Fruit fly (Drosophila melanogaster): ENCODE measurements around the gene Atg17.

The Atg17 gene

dm6 chr3R:5654692-5655181, 14.8 kb upstream of the Atg17 start, which contains the start of the genes elm and MED27 (continued):
- TF ChIP-seq zfh1 (GFP tag; IDR thresholded peaks at IDR 0.05) (peak; percentile 94), CG31388 (GFP tag; optimal IDR thresholded peaks at IDR 0.05) (peak; percentile 90), CG6272 (GFP tag; IDR thresholded peaks at IDR 0.05) (peak; percentile 98), Mrtf (GFP tag; IDR thresholded peaks at IDR 0.05) (peak; percentile 87), caup (GFP tag; optimal IDR thresholded peaks at IDR 0.05; ENCODE audit: severe bottlenecking) (peak; percentile 87), psq (GFP tag; optimal IDR thresholded peaks at IDR 0.05) (peak; percentile 80), pzg (GFP tag; optimal IDR thresholded peaks at IDR 0.05) (peak; percentile 87), CG32767 (GFP tag; IDR thresholded peaks at IDR 0.05) (peak; percentile 91), cg (GFP tag; optimal IDR thresholded peaks at IDR 0.05) (peak; percentile 24), CG9609 (GFP tag; optimal IDR thresholded peaks at IDR 0.05) (peak; percentile 91), CG10959 (GFP tag; IDR thresholded peaks at IDR 0.05) (peak; percentile 86), Neu2 (GFP tag; optimal IDR thresholded peaks at IDR 0.05; ENCODE audit: borderline replicate concordance) (peak; percentile 47), Dek (tag; optimal IDR thresholded peaks at IDR 0.05) (peak; percentile 89), ssp (GFP tag; IDR thresholded peaks at IDR 0.05) (peak; percentile 91), CkIIα-i1 (GFP tag; IDR thresholded peaks at IDR 0.05) (no peak; the same call in 1 of the 2 replicates), E2f1 (GFP tag; IDR thresholded peaks at IDR 0.05) (peak; percentile 92), Abd-B (GFP tag; optimal IDR thresholded peaks at IDR 0.05) (peak; percentile 97), CG31365 (tag; optimal IDR thresholded peaks at IDR 0.05) (no peak), CG8944 (GFP tag; optimal IDR thresholded peaks at IDR 0.05) (peak; percentile 95), ems (GFP tag; optimal IDR thresholded peaks at IDR 0.05) (peak; percentile 94), sima (GFP tag; optimal IDR thresholded peaks at IDR 0.05) (peak; percentile 41), maf-S (GFP tag; optimal IDR thresholded peaks at IDR 0.05) (peak; percentile 89), Dip2 (GFP tag; IDR thresholded peaks at IDR 0.05) (no peak), CG5180 (GFP tag; optimal IDR thresholded peaks at IDR 0.05) (no peak), CG15269 (tag; optimal IDR thresholded peaks at IDR 0.05) (peak; percentile 90), tx (GFP tag; optimal IDR thresholded peaks at IDR 0.05) (peak; percentile 92), tll (GFP tag; optimal IDR thresholded peaks at IDR 0.05) (peak; percentile 41 to 83), Doc3 (GFP tag; IDR thresholded peaks at IDR 0.05; ENCODE audit: partially characterized antibody) (peak; percentile 96), CG4820 (GFP tag; optimal IDR thresholded peaks at IDR 0.05) (peak; percentile 91), Ada2b (GFP tag; IDR thresholded peaks at IDR 0.05) (peak; percentile 92), Drgx (GFP tag; IDR thresholded peaks at IDR 0.05) (peak; percentile 81), dmrt99B (tag; optimal IDR thresholded peaks at IDR 0.05) (no peak), run (tag; optimal IDR thresholded peaks at IDR 0.05) (peak; percentile 48), NC2β (GFP tag; optimal IDR thresholded peaks at IDR 0.05) (peak; percentile 91), CG11093 (GFP tag; IDR thresholded peaks at IDR 0.05) (peak; percentile 91), CG11723 (GFP tag; optimal IDR thresholded peaks at IDR 0.05) (peak; percentile 81), CG15011 (GFP tag; optimal IDR thresholded peaks at IDR 0.05) (no peak), HLHmδ (GFP tag; optimal IDR thresholded peaks at IDR 0.05) (peak; percentile 94), CG16815 (GFP tag; optimal IDR thresholded peaks at IDR 0.05) (peak; percentile 94), Sin3A (optimal IDR thresholded peaks at IDR 0.05) (peak; percentile 95), CG17612 (GFP tag; IDR thresholded peaks at IDR 0.05) (peak; percentile 68; the same call in 1 of the 2 replicates), CG10431 (GFP tag; optimal IDR thresholded peaks at IDR 0.05) (peak; percentile 55), tup (GFP tag; optimal IDR thresholded peaks at IDR 0.05) (peak; percentile 73), H15 (GFP tag; IDR thresholded peaks at IDR 0.05) (peak; percentile 93), Sry-β (GFP tag; optimal IDR thresholded peaks at IDR 0.05) (peak; percentile 52), yki (optimal IDR thresholded peaks at IDR 0.05) (no peak), Hey (tag; optimal IDR thresholded peaks at IDR 0.05) (peak; percentile 56), CG2678 (tag; optimal IDR thresholded peaks at IDR 0.05) (peak; percentile 93), CG13624 (GFP tag; optimal IDR thresholded peaks at IDR 0.05) (peak; percentile 94), CG9215 (GFP tag; IDR thresholded peaks at IDR 0.05) (peak; percentile 96), kni (GFP tag; optimal IDR thresholded peaks at IDR 0.05) (peak; percentile 85)
